Worm (Caenorhabditis elegans): ENCODE data around the gene ttr-47.

- no peak for TF ChIP-seq lin-39 (tag; optimal IDR thresholded peaks at IDR 0.05)
- no peak for TF ChIP-seq lir-3 (tag; optimal IDR thresholded peaks at IDR 0.05; ENCODE audit: poor library complexity)
- TF ChIP-seq ztf-4 (tag; optimal IDR thresholded peaks at IDR 0.05) = no peak
- TF ChIP-seq snpc-4 (tag; optimal IDR thresholded peaks at IDR 0.05) = no peak
- no peak for TF ChIP-seq ets-5 (GFP tag; IDR thresholded peaks at IDR 0.05)
- no peak for TF ChIP-seq efl-3 (GFP tag; optimal IDR thresholded peaks at IDR 0.05)
- no peak for TF ChIP-seq sup-37 (GFP tag; optimal IDR thresholded peaks at IDR 0.05)
- no peak for TF ChIP-seq ama-1 (optimal IDR thresholded peaks at IDR 0.05)
- no peak for TF ChIP-seq mab-9 (GFP tag; IDR thresholded peaks at IDR 0.05)
- peak; percentile 17 for TF ChIP-seq unc-130 (tag; optimal IDR thresholded peaks at IDR 0.05)
- TF ChIP-seq lin-13 (GFP tag; optimal IDR thresholded peaks at IDR 0.05) = no peak
- TF ChIP-seq ceh-88 (GFP tag; IDR thresholded peaks at IDR 0.05) = no peak
These were observed 12.2 kb downstream of the ttr-47 start for ce11 chrV:8935104-8935503.

All from whole organism, L1 larva.